Worm (Caenorhabditis elegans) whole organism, L3 larva: ENCODE results near the gene mtm-5.

Experiments used
- R02D3.7 ChIP-seq: fragments of 150-350 bp; optimal IDR thresholded peaks from 2 replicates; lab custom pipeline; 2014; ENCODE audit warnings: missing biosample characterization, missing genetic modification characterization
- ZK546.5 ChIP-seq: sonication (generic microtip); optimal IDR thresholded peaks from 2 replicates; lab custom pipeline; 2017; ENCODE audit warnings: missing biosample characterization, missing genetic modification characterization
- aly-2 ChIP-seq: fragments of 150-350 bp; optimal IDR thresholded peaks from 2 replicates; lab custom pipeline; 2014; ENCODE audit warnings: missing biosample characterization, missing genetic modification characterization
- ama-1 ChIP-seq: fragments of 150-350 bp; optimal IDR thresholded peaks from 2 replicates; lab custom pipeline; 2018
- ceh-16 ChIP-seq: sonication (generic microtip); optimal IDR thresholded peaks from 2 replicates; lab custom pipeline; 2017; ENCODE audit warnings: missing biosample characterization, missing genetic modification characterization
- ceh-28 ChIP-seq: fragments of 150-350 bp; optimal IDR thresholded peaks from 2 replicates; lab custom pipeline; 2014; ENCODE audit warnings: missing biosample characterization, missing genetic modification reagents, missing genetic modification characterization
- ceh-9 ChIP-seq: sonication (generic microtip); optimal IDR thresholded peaks from 2 replicates; lab custom pipeline; 2018; ENCODE audit warnings: missing biosample characterization, missing genetic modification characterization
- daf-12 ChIP-seq: fragments of 150-350 bp; optimal IDR thresholded peaks from 2 replicates; lab custom pipeline; 2014; ENCODE audit warnings: missing biosample characterization, missing genetic modification reagents, missing genetic modification characterization
- egl-27 ChIP-seq: sonication (generic microtip); optimal IDR thresholded peaks from 4 replicates; lab custom pipeline; 2017; ENCODE audit warnings: missing biosample characterization, missing genetic modification reagents, missing genetic modification characterization
- egl-5 ChIP-seq: fragments of 150-350 bp; optimal IDR thresholded peaks from 2 replicates; lab custom pipeline; 2017; ENCODE audit warnings: missing biosample characterization, missing genetic modification reagents, missing genetic modification characterization, inconsistent platforms
- elt-1 ChIP-seq: fragments of 150-350 bp; optimal IDR thresholded peaks from 2 replicates; lab custom pipeline; 2014; ENCODE audit warnings: missing biosample characterization, missing genetic modification characterization
- elt-2 ChIP-seq: sonication (generic microtip); optimal IDR thresholded peaks from 2 replicates; lab custom pipeline; 2016; ENCODE audit warnings: missing genetic modification reagents, mild to moderate bottlenecking, missing genetic modification characterization, missing compliant biosample characterization
- fkh-10 ChIP-seq: sonication (generic microtip); optimal IDR thresholded peaks from 2 replicates; lab custom pipeline; 2017; ENCODE audit warnings: missing biosample characterization, missing genetic modification reagents, missing genetic modification characterization
- fkh-2 ChIP-seq: fragments of 150-350 bp; optimal IDR thresholded peaks from 2 replicates; lab custom pipeline; 2014; ENCODE audit warnings: missing biosample characterization, missing genetic modification reagents, missing genetic modification characterization
- fos-1 ChIP-seq: fragments of 150-350 bp; optimal IDR thresholded peaks from 2 replicates; lab custom pipeline; 2014; ENCODE audit warnings: missing biosample characterization, missing genetic modification characterization
- hmg-11 ChIP-seq: sonication (generic microtip); optimal IDR thresholded peaks from 2 replicates; lab custom pipeline; 2016; ENCODE audit warnings: missing genetic modification characterization, missing compliant biosample characterization
- jun-1 ChIP-seq: fragments of 150-350 bp; optimal IDR thresholded peaks from 2 replicates; lab custom pipeline; 2014; ENCODE audit warnings: missing biosample characterization, missing genetic modification reagents, missing genetic modification characterization
- lin-15B ChIP-seq: fragments of 150-350 bp; optimal IDR thresholded peaks from 2 replicates; lab custom pipeline; 2014; ENCODE audit warnings: missing biosample characterization, missing genetic modification characterization
- lin-39 ChIP-seq: fragments of 150-350 bp; optimal IDR thresholded peaks from 2 replicates; lab custom pipeline; 2018; ENCODE audit warnings: missing biosample characterization, missing genetic modification reagents, missing genetic modification characterization
- mdl-1 ChIP-seq: fragments of 150-350 bp; optimal IDR thresholded peaks from 2 replicates; lab custom pipeline; 2014; ENCODE audit warnings: missing biosample characterization, missing genetic modification characterization
- nfya-1 ChIP-seq: sonication (generic microtip); optimal IDR thresholded peaks from 2 replicates; lab custom pipeline; 2017; ENCODE audit warnings: missing genetic modification characterization, mild to moderate bottlenecking, missing compliant biosample characterization, antibody characterized with exemption, moderate library complexity; ENCODE audit not compliant: insufficient read depth
- nhr-11 ChIP-seq: fragments of 150-350 bp; optimal IDR thresholded peaks from 2 replicates; lab custom pipeline; 2014; ENCODE audit warnings: missing biosample characterization, missing genetic modification characterization
- nhr-12 ChIP-seq: fragments of 150-350 bp; optimal IDR thresholded peaks from 2 replicates; lab custom pipeline; 2014; ENCODE audit warnings: missing biosample characterization, missing genetic modification characterization
- nhr-23 ChIP-seq: fragments of 150-350 bp; optimal IDR thresholded peaks from 2 replicates; lab custom pipeline; 2014; ENCODE audit warnings: missing biosample characterization, missing genetic modification reagents, missing genetic modification characterization
- nhr-237 ChIP-seq: fragments of 150-350 bp; optimal IDR thresholded peaks from 2 replicates; lab custom pipeline; 2014; ENCODE audit warnings: missing biosample characterization, missing genetic modification characterization
- nhr-25 ChIP-seq: sonication (generic microtip); optimal IDR thresholded peaks from 2 replicates; lab custom pipeline; 2017; ENCODE audit warnings: missing biosample characterization, missing genetic modification characterization
- nhr-28 ChIP-seq: fragments of 150-350 bp; optimal IDR thresholded peaks from 2 replicates; lab custom pipeline; 2014; ENCODE audit warnings: missing biosample characterization, missing genetic modification characterization
- nhr-76 ChIP-seq: fragments of 150-350 bp; sonication (generic microtip); optimal IDR thresholded peaks from 5 replicates; lab custom pipeline; 2014; ENCODE audit warnings: missing biosample characterization, missing genetic modification characterization
- pha-4 ChIP-seq: fragments of 150-350 bp; optimal IDR thresholded peaks from 2 replicates; lab custom pipeline; 2014; ENCODE audit warnings: missing biosample characterization, missing genetic modification reagents, missing genetic modification characterization
- pqm-1 ChIP-seq: fragments of 150-350 bp; optimal IDR thresholded peaks from 2 replicates; lab custom pipeline; 2017; ENCODE audit warnings: missing biosample characterization, missing genetic modification characterization, inconsistent platforms
- sea-2 ChIP-seq: fragments of 150-350 bp; sonication (generic microtip); optimal IDR thresholded peaks from 4 replicates; lab custom pipeline; 2014; ENCODE audit warnings: missing biosample characterization, missing genetic modification reagents, missing genetic modification characterization
- tbx-2 ChIP-seq: sonication (generic microtip); optimal IDR thresholded peaks from 2 replicates; lab custom pipeline; 2016; ENCODE audit warnings: mild to moderate bottlenecking, missing genetic modification characterization, missing compliant biosample characterization
- unc-39 ChIP-seq: sonication (generic microtip); optimal IDR thresholded peaks from 4 replicates; lab custom pipeline; 2017; ENCODE audit warnings: missing biosample characterization, missing genetic modification characterization
- unc-62 ChIP-seq: fragments of 150-350 bp; sonication (generic microtip); optimal IDR thresholded peaks from 4 replicates; lab custom pipeline; 2014; ENCODE audit warnings: missing biosample characterization, missing genetic modification reagents, missing genetic modification characterization
- zag-1 ChIP-seq: fragments of 150-350 bp; optimal IDR thresholded peaks from 2 replicates; lab custom pipeline; 2014; ENCODE audit warnings: missing biosample characterization, missing genetic modification characterization

mtm-5 gene

ce11 chrX:5202399-5202798, 40.8 kb downstream of the mtm-5 start:
- TF ChIP-seq fkh-2 (tag; lab: Kevin White, UChicago) (no peak), fkh-10 (GFP tag; lab: Kevin White, UChicago) (no peak), elt-2 (peak; percentile 52), pqm-1 (tag; lab: Kevin White, UChicago) (peak; percentile 18), ceh-9 (no peak), egl-27 (tag; lab: Kevin White, UChicago) (no peak)

DNA sequence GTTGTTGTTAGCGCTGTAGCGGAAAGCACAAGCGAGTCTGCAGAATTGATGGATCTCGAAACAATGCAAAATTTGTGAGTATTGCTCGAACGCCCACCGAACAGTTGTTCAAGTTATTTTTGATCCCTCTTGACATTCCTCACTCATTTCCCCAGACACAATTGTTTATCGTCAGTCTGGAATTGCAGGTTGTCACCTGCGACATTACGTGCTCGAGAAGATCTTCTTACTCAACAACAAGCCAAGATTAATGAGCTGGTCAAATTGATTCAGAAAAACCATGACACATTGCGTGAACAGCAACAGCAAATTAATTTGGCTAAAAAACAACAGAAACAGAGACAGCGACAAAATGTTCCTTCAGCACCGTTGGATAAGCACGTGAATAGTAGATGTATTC, 41.3 kb downstream of the mtm-5 start:
- TF ChIP-seq lin-39 (tag; lab: Kevin White, UChicago) = peak; percentile 53
- TF ChIP-seq egl-5 = peak; percentile 83
- no peak for TF ChIP-seq ceh-28

DNA sequence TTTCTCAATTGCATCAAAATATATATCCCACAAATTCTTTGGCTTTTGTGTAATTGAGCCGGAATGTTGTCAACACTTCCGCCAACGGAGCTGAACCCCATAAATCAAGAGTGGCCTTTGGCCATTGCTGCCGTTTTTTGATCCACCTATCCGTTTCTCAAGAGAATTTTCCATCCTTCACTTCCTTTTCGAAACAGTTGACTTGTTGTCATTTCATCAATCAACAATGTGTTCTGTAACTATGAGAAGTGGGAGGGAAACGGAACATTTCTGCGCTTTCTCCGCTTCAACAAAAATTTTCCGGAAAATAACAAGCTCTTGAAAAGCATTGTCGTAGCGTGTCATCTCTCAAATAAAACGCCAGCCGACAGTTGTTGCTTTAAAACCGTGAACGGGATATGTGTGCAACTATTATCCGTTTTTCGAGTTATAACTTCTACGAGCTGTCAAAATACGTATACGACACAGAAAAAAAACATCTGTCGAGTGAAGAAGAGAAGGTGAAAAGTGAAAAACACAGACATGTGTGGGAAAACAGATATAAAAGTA, 43.3 kb downstream of the mtm-5 start:
- TF ChIP-seq nfya-1 (tag; lab: Kevin White, UChicago) (no peak), jun-1 (tag; lab: Kevin White, UChicago) (no peak), fkh-2 (tag; lab: Kevin White, UChicago) (no peak), egl-5 (peak; percentile 27), nhr-11 (tag; lab: Kevin White, UChicago) (peak; percentile 72), daf-12 (tag; lab: Kevin White, UChicago) (no peak), pha-4 (no peak), pqm-1 (tag; lab: Kevin White, UChicago) (no peak), elt-2 (no peak), ama-1 (lab: Kevin White, UChicago) (no peak), hmg-11 (tag; lab: Kevin White, UChicago) (no peak), unc-62 (GFP tag; lab: Kevin White, UChicago) (peak; percentile 58), ceh-16 (tag; lab: Kevin White, UChicago) (no peak), lin-15B (tag; lab: Kevin White, UChicago) (no peak), nhr-12 (tag; lab: Kevin White, UChicago) (no peak)

ce11 chrX:5199245-5199644, 44.0 kb downstream of the mtm-5 start:
- TF ChIP-seq fkh-10 (GFP tag; lab: Kevin White, UChicago) (no peak), egl-27 (tag; lab: Kevin White, UChicago) (no peak), zag-1 (tag; lab: Kevin White, UChicago) (no peak), tbx-2 (tag; lab: Kevin White, UChicago) (no peak), unc-39 (no peak), unc-62 (GFP tag; lab: Kevin White, UChicago) (no peak), fos-1 (tag; lab: Kevin White, UChicago) (no peak), nhr-28 (no peak), R02D3.7 (tag; lab: Kevin White, UChicago) (no peak), elt-1 (tag; lab: Kevin White, UChicago) (no peak), nhr-12 (tag; lab: Kevin White, UChicago) (no peak), mdl-1 (tag; lab: Kevin White, UChicago) (no peak), nhr-237 (tag; lab: Kevin White, UChicago) (no peak), hmg-11 (tag; lab: Kevin White, UChicago) (no peak), nfya-1 (tag; lab: Kevin White, UChicago) (no peak)

- TF ChIP-seq mdl-1 (tag; lab: Kevin White, UChicago) = no peak
- TF ChIP-seq ceh-28 = no peak
- no peak for TF ChIP-seq daf-12 (tag; lab: Kevin White, UChicago)
- TF ChIP-seq lin-39 (tag; lab: Kevin White, UChicago) = no peak
- TF ChIP-seq R02D3.7 (tag; lab: Kevin White, UChicago) = no peak
- TF ChIP-seq nhr-25 = no peak
These were observed 45.8 kb downstream of the mtm-5 start for ce11 chrX:5197440-5197839.

ce11 chrX:5195462-5196160, 47.6 kb downstream of the mtm-5 start, which contains the start of gene pqn-62:
Gene pqn-62 (plus strand): TSS chrX:5196110.
- TF ChIP-seq fos-1 (tag; lab: Kevin White, UChicago) (no peak), egl-27 (tag; lab: Kevin White, UChicago) (no peak), ZK546.5 (tag; lab: Kevin White, UChicago) (no peak), ceh-16 (tag; lab: Kevin White, UChicago) (no peak), nhr-76 (tag; lab: Kevin White, UChicago) (no peak), sea-2 (no peak), egl-5 (no peak), nhr-11 (tag; lab: Kevin White, UChicago) (no peak), nhr-23 (tag; lab: Kevin White, UChicago) (no peak), aly-2 (tag; lab: Kevin White, UChicago) (no peak)
